Worm (Caenorhabditis elegans) whole organism, L4 larva: Measurements from ENCODE around the gene F20C5.5.

Source experiments
- F49E8.2 ChIP-seq: sonication (generic microtip); optimal IDR thresholded peaks from 2 replicates; lab custom pipeline; 2016; ENCODE audit warnings: missing compliant biosample characterization, mild to moderate bottlenecking, missing genetic modification characterization, borderline replicate concordance
- aly-2 ChIP-seq: sonication (generic microtip); optimal IDR thresholded peaks from 2 replicates; lab custom pipeline; 2018; ENCODE audit warnings: missing biosample characterization, missing genetic modification characterization
- ceh-82 ChIP-seq: sonication (generic microtip); optimal IDR thresholded peaks from 2 replicates; lab custom pipeline; 2017; ENCODE audit warnings: missing biosample characterization, missing genetic modification characterization
- lin-1 ChIP-seq: fragments of 200-800 bp; sonication (Bioruptor generic); IDR thresholded peaks from 2 replicates; pipeline ENCODE4 v1.3.6; 2022; ENCODE audit warnings: missing genetic modification reagents, missing genetic modification characterization, missing compliant biosample characterization
- lin-39 ChIP-seq: fragments of 150-350 bp; optimal IDR thresholded peaks from 2 replicates; lab custom pipeline; 2014; ENCODE audit warnings: missing biosample characterization, missing genetic modification reagents, missing genetic modification characterization
- mdl-1 ChIP-seq, 2 experiments: fragments of 150-350 bp in 1 of 2; sonication (generic microtip) in 1 of 2; optimal IDR thresholded peaks; 2 replicates each; lab custom pipeline; 2014 to 2017; ENCODE audit warnings: missing biosample characterization in 2 of 2, missing genetic modification characterization in 2 of 2
- nhr-6 ChIP-seq: fragments of 150-350 bp; optimal IDR thresholded peaks from 2 replicates; lab custom pipeline; 2014; ENCODE audit warnings: missing biosample characterization, missing genetic modification characterization
- pha-4 ChIP-seq, 2 experiments: fragments of 150-350 bp in 1 of 2; fragments of 200-800 bp in 1 of 2; sonication (Bioruptor generic) in 1 of 2; IDR thresholded peaks in 1 of 2; optimal IDR thresholded peaks in 1 of 2; 2 replicates each; pipeline versions ENCODE4 v1.3.6 to Lab custom; 2014 to 2022; ENCODE audit warnings: missing genetic modification characterization in 2 of 2, missing genetic modification reagents in 2 of 2, missing biosample characterization in 1 of 2, missing compliant biosample characterization in 1 of 2
- rbr-2 ChIP-seq: sonication (generic microtip); optimal IDR thresholded peaks from 2 replicates; lab custom pipeline; 2016; ENCODE audit warnings: missing genotype, missing genetic modification characterization, missing compliant biosample characterization
- unc-39 ChIP-seq: sonication (generic microtip); optimal IDR thresholded peaks from 2 replicates; lab custom pipeline; 2017; ENCODE audit warnings: missing biosample characterization, missing genetic modification characterization
- unc-62 ChIP-seq, 3 experiments: fragments of 150-350 bp in 1 of 3; sonication (generic microtip); optimal IDR thresholded peaks in 2 of 3; peaks in 1 of 3; 1 replicate in 1 of 3; 2 replicates in 2 of 3; lab custom pipeline; 2014 to 2017; ENCODE audit warnings: missing biosample characterization in 3 of 3, missing genetic modification characterization in 3 of 3, missing genetic modification reagents in 3 of 3, missing genotype in 1 of 3
- ztf-11 ChIP-seq: fragments of 150-350 bp; optimal IDR thresholded peaks from 2 replicates; lab custom pipeline; 2014; ENCODE audit warnings: missing biosample characterization, missing genetic modification characterization

ce11 chrIV:8813614-8814013, 44.2 kb upstream of the F20C5.5 start, which contains the start of gene exc-5:
- no peak for TF ChIP-seq lin-39 (tag; lab: Kevin White, UChicago)
- TF ChIP-seq ztf-11 (tag; lab: Kevin White, UChicago), result no peak
- TF ChIP-seq unc-62 (GFP tag; optimal IDR thresholded peaks at IDR 0.05 in 1 of 2; lab: Kevin White, UChicago), result no peak
- TF ChIP-seq unc-62 (tag; optimal IDR thresholded peaks at IDR 0.05; lab: Kevin White, UChicago), result no peak
- TF ChIP-seq nhr-6 (tag; lab: Kevin White, UChicago), result no peak
- TF ChIP-seq F49E8.2 (tag; lab: Kevin White, UChicago), result no peak
- no peak for TF ChIP-seq pha-4 (GFP tag; IDR thresholded peaks at IDR 0.05; lab: Robert Waterston, UW)
- TF ChIP-seq pha-4 (tag; optimal IDR thresholded peaks at IDR 0.05; lab: Kevin White, UChicago), result no peak
- no peak for TF ChIP-seq aly-2 (tag; lab: Kevin White, UChicago)
- TF ChIP-seq ceh-82 (tag; lab: Kevin White, UChicago), result no peak
- no peak for TF ChIP-seq lin-1 (GFP tag; lab: Robert Waterston, UW)
- no peak for TF ChIP-seq rbr-2 (tag; lab: Kevin White, UChicago)
- no peak for TF ChIP-seq mdl-1 (tag; optimal IDR thresholded peaks at IDR 0.05; lab: Kevin White, UChicago)
- TF ChIP-seq unc-39 (tag; lab: Kevin White, UChicago), result no peak
